Worm (Caenorhabditis elegans): ENCODE measurements around the gene zig-8.

DNA sequence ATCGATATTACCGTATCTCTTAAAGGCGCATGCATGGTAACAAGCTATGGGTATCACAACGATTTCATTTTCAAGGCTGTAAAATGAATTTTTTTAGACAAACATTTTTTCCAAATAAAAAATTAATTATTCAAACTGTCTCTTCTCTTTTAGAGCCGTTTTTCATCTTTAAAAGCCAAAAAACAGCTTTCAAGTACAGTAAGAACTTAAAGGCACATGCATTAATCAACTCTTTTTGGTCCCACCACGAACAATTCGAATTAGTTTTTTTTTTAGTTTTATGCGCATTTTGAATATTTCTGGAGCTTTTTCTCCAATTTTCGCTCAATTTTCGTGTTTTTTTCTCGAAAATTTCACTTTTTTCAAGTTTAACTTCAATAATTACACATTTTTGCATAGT lies 15.2 kb upstream of the zig-8 start:
- no peak for TF ChIP-seq lsy-2 (tag; optimal IDR thresholded peaks at IDR 0.05)
- no peak for TF ChIP-seq aly-2 (tag; optimal IDR thresholded peaks at IDR 0.05)
- no peak for TF ChIP-seq ztf-4 (tag; optimal IDR thresholded peaks at IDR 0.05)
- TF ChIP-seq sem-4 (tag; optimal IDR thresholded peaks at IDR 0.05) = no peak
- no peak for TF ChIP-seq ztf-11 (tag; optimal IDR thresholded peaks at IDR 0.05)
- TF ChIP-seq ceh-82 (tag; optimal IDR thresholded peaks at IDR 0.05) = no peak
- no peak for TF ChIP-seq R02D3.7 (tag; optimal IDR thresholded peaks at IDR 0.05)
- no peak for TF ChIP-seq gmeb-1 (tag; optimal IDR thresholded peaks at IDR 0.05)
- TF ChIP-seq lin-39 (tag; optimal IDR thresholded peaks at IDR 0.05) = no peak
- TF ChIP-seq elt-3 (tag; optimal IDR thresholded peaks at IDR 0.05) = no peak
- TF ChIP-seq egl-27 (tag; optimal IDR thresholded peaks at IDR 0.05) = no peak
- no peak for TF ChIP-seq unc-39 (tag; optimal IDR thresholded peaks at IDR 0.05)
- TF ChIP-seq blmp-1 (tag; optimal IDR thresholded peaks at IDR 0.05; ENCODE audit: insufficient read depth) = no peak

Data from whole organism, L2 larva.